Fruit fly (Drosophila melanogaster) whole organism, embryonic: Measurements from ENCODE around the gene CG43446.

Experiments used
- Awh ChIP-seq: fragments of 200-800 bp; sonication (Bioruptor generic); IDR thresholded peaks from 2 replicates; pipeline ENCODE4, ENCODE4 v1.3.6; 2022; ENCODE audit warnings: missing biosample characterization, missing genetic modification characterization
- CG10274 ChIP-seq: fragments of 200-800 bp; sonication (Bioruptor generic); optimal IDR thresholded peaks from 3 replicates; lab custom pipeline; 2017; ENCODE audit warnings: missing biosample characterization, mild to moderate bottlenecking, missing genetic modification characterization
- CG10565 ChIP-seq: fragments of 200-800 bp; sonication (Bioruptor generic); optimal IDR thresholded peaks from 3 replicates; lab custom pipeline; 2016; ENCODE audit warnings: missing biosample characterization, mild to moderate bottlenecking, missing genetic modification characterization
- CG11247 ChIP-seq: fragments of 200-800 bp; sonication (Bioruptor generic); IDR thresholded peaks from 2 replicates; pipeline ENCODE4 v1.3.6; 2022; ENCODE audit warnings: missing biosample characterization, missing genetic modification characterization
- CG11695 ChIP-seq: fragments of 200-800 bp; sonication (Bioruptor generic); IDR thresholded peaks from 3 replicates; pipeline ENCODE4 v1.3.6; 2022; ENCODE audit warnings: missing biosample characterization, missing genetic modification characterization
- CG11696 ChIP-seq: fragments of 200-800 bp; sonication (Bioruptor generic); IDR thresholded peaks from 2 replicates; pipeline ENCODE4 v1.3.6; 2022; ENCODE audit warnings: missing biosample characterization, missing genetic modification characterization
- CG12071 ChIP-seq: fragments of 200-800 bp; sonication (Bioruptor generic); optimal IDR thresholded peaks from 3 replicates; lab custom pipeline; 2018; ENCODE audit warnings: missing biosample characterization, mild to moderate bottlenecking, missing genetic modification characterization
- CG13894 ChIP-seq: fragments of 200-800 bp; sonication (Bioruptor generic); optimal IDR thresholded peaks from 3 replicates; lab custom pipeline; 2018; ENCODE audit warnings: missing biosample characterization, mild to moderate bottlenecking, missing genetic modification characterization, moderate library complexity
- CG15514 ChIP-seq: fragments of 200-800 bp; sonication (Bioruptor generic); optimal IDR thresholded peaks from 3 replicates; lab custom pipeline; 2017; ENCODE audit warnings: missing biosample characterization, missing genetic modification characterization, mild to moderate bottlenecking, moderate library complexity, missing genetic modification reagents
- CG1647 ChIP-seq: fragments of 200-800 bp; sonication (Bioruptor generic); optimal IDR thresholded peaks from 3 replicates; lab custom pipeline; 2016; ENCODE audit warnings: missing biosample characterization, missing genetic modification characterization
- CG18476 ChIP-seq: fragments of 200-800 bp; sonication (Bioruptor generic); optimal IDR thresholded peaks from 2 replicates; lab custom pipeline; 2016; ENCODE audit warnings: missing biosample characterization, mild to moderate bottlenecking, missing genetic modification characterization
- CG3726 ChIP-seq: fragments of 200-800 bp; sonication (Bioruptor generic); IDR thresholded peaks from 3 replicates; pipeline ENCODE4, ENCODE4 v1.3.6; 2022; ENCODE audit warnings: missing biosample characterization, missing genetic modification characterization
- CG6175 ChIP-seq: fragments of 200-800 bp; sonication (Bioruptor generic); IDR thresholded peaks from 3 replicates; pipeline ENCODE4 v1.3.6; 2022; ENCODE audit warnings: missing biosample characterization, missing genetic modification characterization
- CG6813 ChIP-seq: fragments of 200-800 bp; sonication (Bioruptor generic); optimal IDR thresholded peaks from 2 replicates; lab custom pipeline; 2017; ENCODE audit warnings: missing biosample characterization, missing genetic modification characterization, mild to moderate bottlenecking, moderate library complexity, missing genetic modification reagents
- CG7556 ChIP-seq: fragments of 200-800 bp; sonication (Bioruptor generic); optimal IDR thresholded peaks from 2 replicates; lab custom pipeline; 2017; ENCODE audit warnings: missing biosample characterization, mild to moderate bottlenecking, missing genetic modification characterization
- CG7963 ChIP-seq: fragments of 200-800 bp; sonication (Bioruptor generic); IDR thresholded peaks from 3 replicates; pipeline ENCODE4 v1.3.6; 2022; ENCODE audit warnings: missing biosample characterization, missing genetic modification characterization; ENCODE audit not compliant: partially characterized antibody
- CG7987 ChIP-seq: fragments of 200-800 bp; sonication (Bioruptor generic); optimal IDR thresholded peaks from 2 replicates; lab custom pipeline; 2018; ENCODE audit warnings: missing biosample characterization, mild to moderate bottlenecking, missing genetic modification characterization, moderate library complexity
- CHES-1-like ChIP-seq: fragments of 200-800 bp; sonication (Bioruptor generic); optimal IDR thresholded peaks from 2 replicates; lab custom pipeline; 2016; ENCODE audit warnings: missing biosample characterization, missing genetic modification characterization
- Camta ChIP-seq: fragments of 200-800 bp; sonication (Bioruptor generic); optimal IDR thresholded peaks from 2 replicates; lab custom pipeline; 2016; ENCODE audit warnings: missing biosample characterization, missing genetic modification characterization
- Dref ChIP-seq: fragments of 200-800 bp; sonication (Bioruptor generic); IDR thresholded peaks from 2 replicates; pipeline ENCODE4 v1.3.6; 2022; ENCODE audit warnings: missing biosample characterization, missing genetic modification characterization
- Drgx ChIP-seq: fragments of 200-800 bp; sonication (Bioruptor generic); IDR thresholded peaks from 2 replicates; pipeline ENCODE4 v1.3.6; 2022; ENCODE audit warnings: missing biosample characterization, missing genetic modification characterization
- Ets65A ChIP-seq: fragments of 200-800 bp; sonication (Bioruptor generic); peaks from one replicate; lab custom pipeline; 2016; ENCODE audit warnings: missing biosample characterization, missing genetic modification characterization
- H15 ChIP-seq: fragments of 200-800 bp; sonication (Bioruptor generic); IDR thresholded peaks from 3 replicates; pipeline ENCODE4 v1.3.6; 2022; ENCODE audit warnings: missing biosample characterization, missing genetic modification characterization
- HLH54F ChIP-seq: fragments of 200-800 bp; sonication (Bioruptor generic); optimal IDR thresholded peaks from 3 replicates; lab custom pipeline; 2016; ENCODE audit warnings: missing biosample characterization, missing genetic modification characterization
- HmgZ ChIP-seq: fragments of 200-800 bp; sonication (Bioruptor generic); optimal IDR thresholded peaks from 2 replicates; lab custom pipeline; 2018; ENCODE audit warnings: missing biosample characterization, mild to moderate bottlenecking, missing genetic modification characterization
- Med ChIP-seq: fragments of 200-800 bp; sonication (Bioruptor generic); peaks from one replicate; lab custom pipeline; 2016; ENCODE audit warnings: missing biosample characterization, missing genetic modification characterization, mild to moderate bottlenecking, inconsistent platforms, moderate library complexity
- Mes4 ChIP-seq: fragments of 200-800 bp; sonication (Bioruptor generic); optimal IDR thresholded peaks from 2 replicates; lab custom pipeline; 2016; ENCODE audit warnings: missing biosample characterization, missing genetic modification characterization
- NC2β ChIP-seq: fragments of 200-800 bp; sonication (Bioruptor generic); optimal IDR thresholded peaks from 2 replicates; lab custom pipeline; 2016; ENCODE audit warnings: missing biosample characterization, missing genetic modification characterization
- NFAT ChIP-seq: fragments of 200-800 bp; sonication (Bioruptor generic); IDR thresholded peaks from 2 replicates; pipeline ENCODE4 v1.3.6; 2022; ENCODE audit warnings: missing biosample characterization, missing genetic modification characterization
- Nf-YB ChIP-seq: fragments of 200-800 bp; sonication (Bioruptor generic); optimal IDR thresholded peaks from 3 replicates; lab custom pipeline; 2019; ENCODE audit warnings: missing biosample characterization, mild to moderate bottlenecking, missing genetic modification characterization, moderate library complexity
- Usf ChIP-seq: fragments of 200-800 bp; sonication (Bioruptor generic); optimal IDR thresholded peaks from 2 replicates; lab custom pipeline; 2017; ENCODE audit warnings: missing genotype, missing biosample characterization, missing genetic modification characterization
- Vsx1 ChIP-seq: fragments of 200-800 bp; sonication (Bioruptor generic); optimal IDR thresholded peaks from 2 replicates; lab custom pipeline; 2017; ENCODE audit warnings: missing biosample characterization, mild to moderate bottlenecking, missing genetic modification characterization, missing genetic modification reagents
- Xrp1 ChIP-seq: fragments of 200-800 bp; sonication (Bioruptor generic); IDR thresholded peaks from 2 replicates; pipeline ENCODE4 v1.3.6; 2022; ENCODE audit warnings: missing biosample characterization, missing genetic modification characterization
- ato ChIP-seq: fragments of 200-800 bp; sonication (Bioruptor generic); IDR thresholded peaks from 2 replicates; pipeline ENCODE4 v1.3.6; 2022; ENCODE audit warnings: missing biosample characterization, missing genetic modification characterization; ENCODE audit not compliant: partially characterized antibody
- bbx ChIP-seq: fragments of 200-800 bp; sonication (Bioruptor generic); IDR thresholded peaks from 2 replicates; pipeline ENCODE4 v1.3.6; 2022; ENCODE audit warnings: missing biosample characterization, missing genetic modification characterization; ENCODE audit not compliant: partially characterized antibody
- disco-r ChIP-seq: fragments of 200-800 bp; sonication (Bioruptor generic); optimal IDR thresholded peaks from 2 replicates; lab custom pipeline; 2016; ENCODE audit warnings: missing biosample characterization, missing genetic modification characterization
- fu2 ChIP-seq: fragments of 200-800 bp; sonication (Bioruptor generic); optimal IDR thresholded peaks from 2 replicates; lab custom pipeline; 2016; ENCODE audit warnings: missing biosample characterization, missing genetic modification characterization
- jigr1 ChIP-seq: fragments of 200-800 bp; sonication (Bioruptor generic); IDR thresholded peaks from 3 replicates; pipeline ENCODE4 v1.3.6; 2022; ENCODE audit warnings: missing biosample characterization, missing genetic modification characterization
- kah ChIP-seq: fragments of 200-800 bp; sonication (Bioruptor generic); optimal IDR thresholded peaks from 2 replicates; lab custom pipeline; 2018; ENCODE audit warnings: missing biosample characterization, mild to moderate bottlenecking, missing genetic modification characterization
- ken ChIP-seq: fragments of 200-800 bp; sonication (Bioruptor generic); IDR thresholded peaks from 3 replicates; pipeline ENCODE4 v1.3.6; 2022; ENCODE audit warnings: missing biosample characterization, missing genetic modification characterization
- maf-S ChIP-seq: fragments of 200-800 bp; sonication (Bioruptor generic); optimal IDR thresholded peaks from 2 replicates; lab custom pipeline; 2016; ENCODE audit warnings: missing biosample characterization, missing genetic modification characterization
- p53 ChIP-seq: fragments of 200-800 bp; sonication (Bioruptor generic); optimal IDR thresholded peaks from 2 replicates; lab custom pipeline; 2016; ENCODE audit warnings: missing biosample characterization, missing genetic modification characterization
- phol ChIP-seq: fragments of 200-800 bp; sonication (Bioruptor generic); optimal IDR thresholded peaks from 3 replicates; lab custom pipeline; 2018; ENCODE audit warnings: missing biosample characterization, mild to moderate bottlenecking, missing genetic modification characterization, moderate library complexity
- pzg ChIP-seq: fragments of 200-800 bp; sonication (Bioruptor generic); optimal IDR thresholded peaks from 3 replicates; lab custom pipeline; 2018; ENCODE audit warnings: missing biosample characterization, mild to moderate bottlenecking, missing genetic modification characterization, moderate library complexity
- run ChIP-seq: fragments of 200-800 bp; sonication (Bioruptor generic); optimal IDR thresholded peaks from 3 replicates; lab custom pipeline; 2018; ENCODE audit warnings: missing biosample characterization, mild to moderate bottlenecking, missing genetic modification characterization
- sna ChIP-seq: fragments of 200-800 bp; sonication (Bioruptor generic); IDR thresholded peaks from 2 replicates; pipeline ENCODE4 v1.3.6; 2022; ENCODE audit warnings: missing biosample characterization, missing genetic modification characterization; ENCODE audit not compliant: partially characterized antibody
- sob ChIP-seq: fragments of 200-800 bp; sonication (Bioruptor generic); IDR thresholded peaks from 2 replicates; pipeline ENCODE4 v1.3.6; 2022; ENCODE audit warnings: missing biosample characterization, missing genetic modification characterization
- wor ChIP-seq: fragments of 200-800 bp; sonication (Bioruptor generic); IDR thresholded peaks from 2 replicates; pipeline ENCODE4 v1.3.6; 2022; ENCODE audit warnings: missing biosample characterization, missing genetic modification characterization
- zfh2 ChIP-seq: fragments of 200-800 bp; sonication (Bioruptor generic); optimal IDR thresholded peaks from 2 replicates; lab custom pipeline; 2016; ENCODE audit warnings: missing biosample characterization, missing genetic modification characterization

The CG43446 gene

dm6 chr3R:20990409-20990808 lies 2.7 kb upstream of the CG43446 start:
- TF ChIP-seq NFAT (GFP tag; lab: Robert Waterston, UW) (no peak), CG10274 (GFP tag; lab: Kevin White, UChicago) (peak; percentile 85), ato (GFP tag; lab: Robert Waterston, UW) (no peak), Med (GFP tag; lab: Kevin White, UChicago) (peak; percentile 17), Ets65A (GFP tag; lab: Kevin White, UChicago) (peak; percentile 65), HLH54F (GFP tag; lab: Kevin White, UChicago) (no peak), ken (GFP tag; lab: Robert Waterston, UW) (no peak), Dref (GFP tag; lab: Robert Waterston, UW) (0 out of 2 replicates have a peak, but pooled peaks have one; percentile 5), Usf (GFP tag; lab: Kevin White, UChicago) (no peak)

dm6 chr3R:20989657-20990056 lies 1.9 kb upstream of the CG43446 start:
- TF ChIP-seq pzg (GFP tag; lab: Kevin White, UChicago): no peak
- TF ChIP-seq kah (GFP tag; lab: Kevin White, UChicago): no peak
- no peak for TF ChIP-seq Mes4 (GFP tag; lab: Kevin White, UChicago)
- no peak for TF ChIP-seq bbx (GFP tag; lab: Robert Waterston, UW)
- TF ChIP-seq Nf-YB (GFP tag; lab: Kevin White, UChicago): peak; percentile 18
- TF ChIP-seq H15: no peak
- TF ChIP-seq CG11696 (GFP tag; lab: Robert Waterston, UW): no peak
- TF ChIP-seq Camta (GFP tag; lab: Kevin White, UChicago): peak; percentile 17
- TF ChIP-seq CG7987 (GFP tag; lab: Kevin White, UChicago): no peak
- peak; percentile 19 for TF ChIP-seq p53 (GFP tag; lab: Kevin White, UChicago)
- TF ChIP-seq Vsx1 (GFP tag; lab: Kevin White, UChicago): peak; percentile 49
- TF ChIP-seq wor: peak; percentile 54
- peak; percentile 28 for TF ChIP-seq CG15514 (GFP tag; lab: Kevin White, UChicago)
- peak; percentile 59 for TF ChIP-seq disco-r
- TF ChIP-seq phol (tag; lab: Kevin White, UChicago): peak; percentile 53
- 0 out of 2 replicates have a peak, but pooled peaks have one; percentile 35 for TF ChIP-seq NFAT (GFP tag; lab: Robert Waterston, UW)
- no peak for TF ChIP-seq NC2β (GFP tag; lab: Kevin White, UChicago)
- TF ChIP-seq jigr1 (GFP tag; lab: Robert Waterston, UW): no peak
- TF ChIP-seq CG10565 (GFP tag; lab: Kevin White, UChicago): no peak
- peak; percentile 18; the same call in 1 of the 3 replicates for TF ChIP-seq CG6175 (GFP tag; lab: Robert Waterston, UW)
- peak; percentile 30; the same call in 1 of the 2 replicates for TF ChIP-seq Xrp1 (GFP tag; lab: Robert Waterston, UW)
- no peak for TF ChIP-seq CG7963 (GFP tag; lab: Robert Waterston, UW)
- TF ChIP-seq CG6813 (GFP tag; lab: Kevin White, UChicago): no peak
- TF ChIP-seq Usf (GFP tag; lab: Kevin White, UChicago): no peak
- no peak for TF ChIP-seq CG11247
- no peak for TF ChIP-seq Awh (GFP tag; lab: Robert Waterston, UW)
- no peak for TF ChIP-seq CG13894
- TF ChIP-seq HmgZ (tag; lab: Kevin White, UChicago): no peak
- TF ChIP-seq maf-S (GFP tag; lab: Kevin White, UChicago): peak; percentile 44
- peak; percentile 61 for TF ChIP-seq zfh2 (GFP tag; lab: Kevin White, UChicago)
- peak; percentile 37 for TF ChIP-seq fu2 (GFP tag; lab: Kevin White, UChicago)
- peak; percentile 17 for TF ChIP-seq CG18476 (GFP tag; lab: Kevin White, UChicago)
- TF ChIP-seq CG1647 (GFP tag; lab: Kevin White, UChicago): peak; percentile 20
- no peak for TF ChIP-seq run (tag; lab: Kevin White, UChicago)
- TF ChIP-seq CHES-1-like (GFP tag; lab: Kevin White, UChicago): no peak
- peak; percentile 63 for TF ChIP-seq CG7556 (GFP tag; lab: Kevin White, UChicago)
- TF ChIP-seq CG3726 (GFP tag; lab: Robert Waterston, UW): 0 out of 3 replicates have a peak, but pooled peaks have one; percentile 18
- peak; percentile 52; the same call in 1 of the 2 replicates for TF ChIP-seq sob (GFP tag; lab: Robert Waterston, UW)
- no peak for TF ChIP-seq sna (GFP tag; lab: Robert Waterston, UW)
- TF ChIP-seq Drgx (GFP tag; lab: Robert Waterston, UW): no peak; the same call in 1 of the 2 replicates
- peak; percentile 64; the same call in 2 of the 3 replicates for TF ChIP-seq CG11695 (GFP tag; lab: Robert Waterston, UW)
- TF ChIP-seq CG12071: no peak
